Worm (Caenorhabditis elegans): ENCODE data around the gene cnt-1.
A peak's percentile ranks its signal among the peaks of the same experiment; 100 is the strongest.

cnt-1 gene

ce11 chrII:12042108-12042960 lies 46.3 kb downstream of the cnt-1 start, which contains the start of gene ippk-1:
Gene ippk-1 (plus strand): TSS chrII:12042910.
- TF ChIP-seq lin-39 (tag; optimal IDR thresholded peaks at IDR 0.05) = peak; percentile 58
- peak; percentile 27 for TF ChIP-seq nhr-25 (tag; optimal IDR thresholded peaks at IDR 0.05)
- TF ChIP-seq lsy-12 (tag; optimal IDR thresholded peaks at IDR 0.05) = no peak
- TF ChIP-seq egl-5 (tag; optimal IDR thresholded peaks at IDR 0.05) = peak; percentile 82
- peak; percentile 57 for TF ChIP-seq elt-2 (tag; optimal IDR thresholded peaks at IDR 0.05)
- peak; percentile 52 for TF ChIP-seq nhr-43 (tag; optimal IDR thresholded peaks at IDR 0.05; ENCODE audit: poor library complexity, severe bottlenecking)
- TF ChIP-seq nfya-1 (tag; optimal IDR thresholded peaks at IDR 0.05; ENCODE audit: insufficient read depth) = peak; percentile 64
- peak; percentile 47 for TF ChIP-seq fkh-10 (GFP tag; optimal IDR thresholded peaks at IDR 0.05)
- peak; percentile 75 for TF ChIP-seq lin-15B (tag; optimal IDR thresholded peaks at IDR 0.05)
- no peak for TF ChIP-seq egl-27 (tag; optimal IDR thresholded peaks at IDR 0.05)
- no peak for TF ChIP-seq daf-12 (tag; optimal IDR thresholded peaks at IDR 0.05)
- TF ChIP-seq ama-1 (optimal IDR thresholded peaks at IDR 0.05) = peak; percentile 30
- TF ChIP-seq nhr-23 (tag; optimal IDR thresholded peaks at IDR 0.05) = peak; percentile 63
- no peak for TF ChIP-seq ceh-9 (tag; optimal IDR thresholded peaks at IDR 0.05)
- TF ChIP-seq ceh-28 (tag; optimal IDR thresholded peaks at IDR 0.05) = peak; percentile 16
- no peak for TF ChIP-seq nhr-77 (tag; optimal IDR thresholded peaks at IDR 0.05)
- peak; percentile 12 for TF ChIP-seq nhr-11 (tag; optimal IDR thresholded peaks at IDR 0.05)
- peak; percentile 57 for TF ChIP-seq pha-4 (tag; optimal IDR thresholded peaks at IDR 0.05)
- no peak for TF ChIP-seq ceh-16 (tag; optimal IDR thresholded peaks at IDR 0.05)
- peak; percentile 18 for TF ChIP-seq tbx-2 (tag; optimal IDR thresholded peaks at IDR 0.05)
- TF ChIP-seq skn-1 (tag; optimal IDR thresholded peaks at IDR 0.05) = no peak
- TF ChIP-seq mdl-1 (tag; optimal IDR thresholded peaks at IDR 0.05) = no peak
- TF ChIP-seq ztf-11 (tag; optimal IDR thresholded peaks at IDR 0.05) = no peak
- peak; percentile 22 for TF ChIP-seq pqm-1 (tag; optimal IDR thresholded peaks at IDR 0.05)
- TF ChIP-seq nhr-76 (tag; optimal IDR thresholded peaks at IDR 0.05) = no peak
- peak; percentile 31 for TF ChIP-seq hmg-11 (tag; optimal IDR thresholded peaks at IDR 0.05)

ce11 chrII:12041116-12041515 lies 47.6 kb downstream of the cnt-1 start:
- TF ChIP-seq pha-4 (tag; optimal IDR thresholded peaks at IDR 0.05) (peak; percentile 25), unc-62 (GFP tag; optimal IDR thresholded peaks at IDR 0.05) (no peak)

- TF ChIP-seq nfya-1 (tag; optimal IDR thresholded peaks at IDR 0.05; ENCODE audit: insufficient read depth) (peak; percentile 77), lin-15B (tag; optimal IDR thresholded peaks at IDR 0.05) (peak; percentile 68), egl-27 (tag; optimal IDR thresholded peaks at IDR 0.05) (no peak), pqm-1 (tag; optimal IDR thresholded peaks at IDR 0.05) (peak; percentile 90), jun-1 (tag; optimal IDR thresholded peaks at IDR 0.05) (peak; percentile 30), lin-39 (tag; optimal IDR thresholded peaks at IDR 0.05) (peak; percentile 66), nhr-77 (tag; optimal IDR thresholded peaks at IDR 0.05) (no peak), pha-4 (tag; optimal IDR thresholded peaks at IDR 0.05) (peak; percentile 73), hmg-11 (tag; optimal IDR thresholded peaks at IDR 0.05) (peak; percentile 80), sea-2 (GFP tag; optimal IDR thresholded peaks at IDR 0.05) (no peak), fkh-2 (tag; optimal IDR thresholded peaks at IDR 0.05) (no peak), ama-1 (optimal IDR thresholded peaks at IDR 0.05) (peak; percentile 80), snpc-4 (tag; optimal IDR thresholded peaks at IDR 0.05) (peak; percentile 27), ceh-28 (tag; optimal IDR thresholded peaks at IDR 0.05) (peak; percentile 10), nhr-43 (tag; optimal IDR thresholded peaks at IDR 0.05; ENCODE audit: poor library complexity, severe bottlenecking) (peak; percentile 3), ceh-9 (tag; optimal IDR thresholded peaks at IDR 0.05) (no peak), elt-2 (tag; optimal IDR thresholded peaks at IDR 0.05) (peak; percentile 90)
These were observed 48.5 kb downstream of the cnt-1 start for ce11 chrII:12040167-12040566.

ce11 chrII:12039039-12039438 lies 49.6 kb downstream of the cnt-1 start, which contains the start of gene tpi-1:
Gene tpi-1 (minus strand): TSS chrII:12039139.
- no peak for TF ChIP-seq pha-4 (tag; optimal IDR thresholded peaks at IDR 0.05)
- TF ChIP-seq nhr-67 (tag; optimal IDR thresholded peaks at IDR 0.05) = no peak
- TF ChIP-seq snpc-4 (tag; optimal IDR thresholded peaks at IDR 0.05) = no peak
- no peak for TF ChIP-seq unc-62 (GFP tag; optimal IDR thresholded peaks at IDR 0.05)
- no peak for TF ChIP-seq nhr-76 (tag; optimal IDR thresholded peaks at IDR 0.05)
- no peak for TF ChIP-seq elt-1 (tag; optimal IDR thresholded peaks at IDR 0.05)
- no peak for TF ChIP-seq mdl-1 (tag; optimal IDR thresholded peaks at IDR 0.05)
- no peak for TF ChIP-seq ZK546.5 (tag; optimal IDR thresholded peaks at IDR 0.05)
- no peak for TF ChIP-seq ceh-28 (tag; optimal IDR thresholded peaks at IDR 0.05)

Measured in whole organism, L3 larva.